Worm (Caenorhabditis elegans): Measurements from ENCODE around the gene egg-2.

The egg-2 gene

DNA sequence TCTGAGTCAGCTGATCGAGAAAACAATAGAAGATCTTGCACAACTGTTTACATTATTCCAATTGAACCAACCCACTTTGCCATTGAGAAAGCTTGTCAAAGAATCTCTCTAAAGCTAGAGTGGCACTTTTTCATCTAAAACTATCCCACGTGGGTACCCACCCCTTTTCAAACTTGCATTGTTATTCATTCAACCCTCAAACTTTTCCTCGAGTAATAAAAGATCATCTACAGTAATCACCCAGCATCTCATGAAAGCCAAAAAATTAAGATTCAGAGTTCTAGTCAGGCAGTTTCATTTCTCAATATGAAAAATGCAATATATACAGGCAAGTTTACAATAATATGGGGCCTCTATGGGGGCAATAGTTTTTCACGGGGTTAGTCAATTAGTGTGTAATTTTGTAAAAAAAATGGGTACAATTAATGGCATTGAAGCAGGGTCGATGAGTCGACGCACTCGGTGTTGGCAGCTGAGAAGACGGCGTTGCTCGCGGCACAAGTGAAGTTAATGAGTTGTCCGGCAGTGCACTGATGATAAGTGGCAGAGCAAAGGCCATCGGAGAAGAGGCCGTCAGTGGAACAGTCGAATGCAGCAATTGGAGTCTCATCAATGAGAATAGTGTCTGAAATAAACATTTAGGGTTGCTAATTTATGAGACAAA lies 41.6 kb upstream of the egg-2 start (continued):
- TF ChIP-seq T26A8.4 (GFP tag; IDR thresholded peaks at IDR 0.05) (no peak), nhr-10 (tag; optimal IDR thresholded peaks at IDR 0.05) (no peak), ceh-82 (tag; optimal IDR thresholded peaks at IDR 0.05) (no peak), nhr-102 (tag; optimal IDR thresholded peaks at IDR 0.05) (no peak), zfp-2 (tag; optimal IDR thresholded peaks at IDR 0.05) (no peak), pha-4 (GFP tag; IDR thresholded peaks at IDR 0.05) (no peak), pha-4 (tag; optimal IDR thresholded peaks at IDR 0.05) (no peak), nhr-42 (GFP tag; IDR thresholded peaks at IDR 0.05) (no peak), nhr-111 (GFP tag; optimal IDR thresholded peaks at IDR 0.05) (no peak), dmd-6 (GFP tag; IDR thresholded peaks at IDR 0.05) (no peak), F49E8.2 (tag; optimal IDR thresholded peaks at IDR 0.05; ENCODE audit: borderline replicate concordance) (peak; percentile 25), Y75B8A.6 (GFP tag; IDR thresholded peaks at IDR 0.05) (no peak), jun-1 (tag; optimal IDR thresholded peaks at IDR 0.05) (no peak), mxl-3 (GFP tag; optimal IDR thresholded peaks at IDR 0.05) (no peak), mxl-2 (GFP tag; conservative IDR thresholded peaks at IDR 0.05) (no peak), egl-27 (tag; optimal IDR thresholded peaks at IDR 0.05) (no peak), mes-2 (tag; optimal IDR thresholded peaks at IDR 0.05; ENCODE audit: poor library complexity, severe bottlenecking) (no peak), ZK546.5 (tag; optimal IDR thresholded peaks at IDR 0.05) (no peak), ceh-20 (GFP tag; IDR thresholded peaks at IDR 0.05) (no peak), lin-1 (GFP tag; IDR thresholded peaks at IDR 0.05) (0 out of 2 replicates have a peak, but pooled peaks have one; percentile 31), nhr-76 (tag; optimal IDR thresholded peaks at IDR 0.05) (no peak), nhr-6 (tag; optimal IDR thresholded peaks at IDR 0.05) (no peak)

DNA sequence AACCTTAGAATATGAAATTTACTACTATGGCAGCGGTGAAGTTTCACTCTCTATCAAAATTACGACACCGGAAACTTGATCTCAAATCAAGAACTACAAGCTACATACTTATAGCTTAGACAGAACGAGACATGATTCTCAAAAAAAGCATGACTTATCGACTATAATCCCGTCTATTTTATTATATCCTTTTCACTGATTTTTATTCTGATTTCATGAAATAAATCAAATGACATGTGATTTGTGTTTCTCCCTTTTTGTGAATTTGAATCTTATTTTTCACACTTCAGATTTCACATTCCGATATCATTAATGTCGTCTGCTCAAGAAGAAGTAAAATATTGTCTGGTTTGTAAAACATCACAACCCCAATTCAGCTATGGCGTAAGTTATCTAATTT lies 39.6 kb upstream of the egg-2 start, which contains the start of gene ZK418.11:
Gene ZK418.11, plus strand, starts transcription at position 289 of the 400 bp plus-strand sequence.
- TF ChIP-seq spr-1 (tag; optimal IDR thresholded peaks at IDR 0.05): no peak
- no peak for TF ChIP-seq ama-1 (optimal IDR thresholded peaks at IDR 0.05)
- no peak for TF ChIP-seq zip-11 (GFP tag; IDR thresholded peaks at IDR 0.05)
- no peak for TF ChIP-seq Y5F2A.4 (GFP tag; optimal IDR thresholded peaks at IDR 0.05)
- no peak for TF ChIP-seq F26F4.8 (GFP tag; conservative IDR thresholded peaks at IDR 0.05)
- TF ChIP-seq nhr-28 (tag; optimal IDR thresholded peaks at IDR 0.05): no peak
- TF ChIP-seq ceh-62 (tag; optimal IDR thresholded peaks at IDR 0.05): no peak
- TF ChIP-seq Y48G9A.11 (GFP tag; IDR thresholded peaks at IDR 0.05): no peak
- TF ChIP-seq hif-1 (tag; optimal IDR thresholded peaks at IDR 0.05): no peak
- TF ChIP-seq pqm-1 (tag; optimal IDR thresholded peaks at IDR 0.05): no peak
- TF ChIP-seq nhr-77 (tag; optimal IDR thresholded peaks at IDR 0.05): no peak
- TF ChIP-seq F44E2.7 (GFP tag; IDR thresholded peaks at IDR 0.05): no peak

DNA sequence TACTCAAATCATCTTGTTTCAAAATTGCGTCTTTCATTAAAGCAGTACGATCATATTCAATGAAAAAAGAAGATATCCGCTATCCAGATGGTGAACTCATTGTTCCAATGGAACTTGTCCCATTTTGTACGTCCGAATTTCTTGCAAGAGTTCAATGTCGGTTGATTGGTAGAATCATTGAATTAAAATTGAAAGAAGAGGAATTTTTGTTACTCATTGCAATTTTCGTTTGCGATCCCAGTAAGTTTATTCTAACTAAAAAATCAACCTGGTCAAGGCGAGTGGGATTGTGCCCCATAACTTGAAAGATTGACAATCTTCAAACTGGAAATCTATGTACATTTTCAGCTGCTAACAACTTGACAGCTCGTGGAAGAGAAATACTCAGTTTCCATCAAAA lies 36.1 kb upstream of the egg-2 start:
- TF ChIP-seq nhr-41 (GFP tag; IDR thresholded peaks at IDR 0.05) (no peak), attf-4 (tag; optimal IDR thresholded peaks at IDR 0.05) (no peak), snpc-1.2 (GFP tag; IDR thresholded peaks at IDR 0.05) (no peak), aha-1 (tag) (peak; percentile 96), Y48G9A.11 (GFP tag; IDR thresholded peaks at IDR 0.05) (no peak), mep-1 (tag; optimal IDR thresholded peaks at IDR 0.05) (no peak), Y105C5A.15 (GFP tag; IDR thresholded peaks at IDR 0.05) (no peak)

All from whole organism, L4 larva.